Worm (Caenorhabditis elegans) whole organism, L3 larva: ENCODE data around the gene math-3.

Experiments used
- ama-1 ChIP-seq: fragments of 150-350 bp; optimal IDR thresholded peaks from 2 replicates; lab custom pipeline; 2018
- egl-27 ChIP-seq: sonication (generic microtip); optimal IDR thresholded peaks from 4 replicates; lab custom pipeline; 2017; ENCODE audit warnings: missing biosample characterization, missing genetic modification reagents, missing genetic modification characterization
- fkh-10 ChIP-seq: sonication (generic microtip); optimal IDR thresholded peaks from 2 replicates; lab custom pipeline; 2017; ENCODE audit warnings: missing biosample characterization, missing genetic modification reagents, missing genetic modification characterization
- fos-1 ChIP-seq: fragments of 150-350 bp; optimal IDR thresholded peaks from 2 replicates; lab custom pipeline; 2014; ENCODE audit warnings: missing biosample characterization, missing genetic modification characterization
- jun-1 ChIP-seq: fragments of 150-350 bp; optimal IDR thresholded peaks from 2 replicates; lab custom pipeline; 2014; ENCODE audit warnings: missing biosample characterization, missing genetic modification reagents, missing genetic modification characterization
- lin-15B ChIP-seq: fragments of 150-350 bp; optimal IDR thresholded peaks from 2 replicates; lab custom pipeline; 2014; ENCODE audit warnings: missing biosample characterization, missing genetic modification characterization
- lin-39 ChIP-seq: fragments of 150-350 bp; optimal IDR thresholded peaks from 2 replicates; lab custom pipeline; 2018; ENCODE audit warnings: missing biosample characterization, missing genetic modification reagents, missing genetic modification characterization
- mdl-1 ChIP-seq: fragments of 150-350 bp; optimal IDR thresholded peaks from 2 replicates; lab custom pipeline; 2014; ENCODE audit warnings: missing biosample characterization, missing genetic modification characterization
- nhr-28 ChIP-seq: fragments of 150-350 bp; optimal IDR thresholded peaks from 2 replicates; lab custom pipeline; 2014; ENCODE audit warnings: missing biosample characterization, missing genetic modification characterization
- nhr-77 ChIP-seq: fragments of 150-350 bp; optimal IDR thresholded peaks from 2 replicates; lab custom pipeline; 2014; ENCODE audit warnings: missing biosample characterization, missing genetic modification characterization
- skn-1 ChIP-seq: fragments of 150-350 bp; optimal IDR thresholded peaks from 2 replicates; lab custom pipeline; 2014; ENCODE audit warnings: missing biosample characterization, missing genetic modification characterization
- snpc-4 ChIP-seq: fragments of 150-350 bp; optimal IDR thresholded peaks from 2 replicates; lab custom pipeline; 2014; ENCODE audit warnings: missing biosample characterization, missing genetic modification characterization
- ztf-11 ChIP-seq: fragments of 150-350 bp; optimal IDR thresholded peaks from 2 replicates; lab custom pipeline; 2014; ENCODE audit warnings: missing biosample characterization, missing genetic modification characterization
- ztf-4 ChIP-seq: fragments of 150-350 bp; optimal IDR thresholded peaks from 2 replicates; lab custom pipeline; 2014; ENCODE audit warnings: missing biosample characterization, missing genetic modification characterization

- TF ChIP-seq ama-1 (lab: Kevin White, UChicago) (no peak), skn-1 (tag; lab: Kevin White, UChicago) (no peak), snpc-4 (tag; lab: Kevin White, UChicago) (no peak), nhr-28 (tag; lab: Kevin White, UChicago) (no peak), ztf-4 (no peak), jun-1 (tag; lab: Kevin White, UChicago) (no peak), lin-15B (tag; lab: Kevin White, UChicago) (no peak), nhr-77 (no peak), ztf-11 (tag; lab: Kevin White, UChicago) (no peak), mdl-1 (no peak), fkh-10 (GFP tag; lab: Kevin White, UChicago) (no peak), egl-27 (tag; lab: Kevin White, UChicago) (no peak), lin-39 (no peak), fos-1 (tag; lab: Kevin White, UChicago) (no peak)
These were observed 46.4 kb downstream of the math-3 start, which contains the start of gene fbxb-10 for ce11 chrII:1818300-1818699.
